Fruit fly (Drosophila melanogaster) whole organism, embryonic: ENCODE results near the gene sud1.

ENCODE experiments used
- Asciz ChIP-seq: fragments of 200-800 bp; sonication (Bioruptor generic); optimal IDR thresholded peaks from 2 replicates; lab custom pipeline; 2017; ENCODE audit warnings: missing biosample characterization, mild to moderate bottlenecking, missing genetic modification characterization, missing genetic modification reagents
- CG10565 ChIP-seq: fragments of 200-800 bp; sonication (Bioruptor generic); optimal IDR thresholded peaks from 3 replicates; lab custom pipeline; 2016; ENCODE audit warnings: missing biosample characterization, mild to moderate bottlenecking, missing genetic modification characterization
- CG10979 ChIP-seq: fragments of 200-800 bp; sonication (Bioruptor generic); optimal IDR thresholded peaks from 2 replicates; lab custom pipeline; 2018; ENCODE audit warnings: missing biosample characterization, mild to moderate bottlenecking, missing genetic modification characterization, moderate library complexity
- CG11696 ChIP-seq: fragments of 200-800 bp; sonication (Bioruptor generic); IDR thresholded peaks from 2 replicates; pipeline ENCODE4 v1.3.6; 2022; ENCODE audit warnings: missing biosample characterization, missing genetic modification characterization
- CG11723 ChIP-seq: fragments of 200-800 bp; sonication (Bioruptor generic); optimal IDR thresholded peaks from 2 replicates; lab custom pipeline; 2017; ENCODE audit warnings: missing biosample characterization, mild to moderate bottlenecking, missing genetic modification characterization
- CG12769 ChIP-seq: fragments of 200-800 bp; sonication (Bioruptor generic); optimal IDR thresholded peaks from 2 replicates; lab custom pipeline; 2019; ENCODE audit warnings: missing biosample characterization, mild to moderate bottlenecking, missing genetic modification characterization, moderate library complexity
- CG13296 ChIP-seq: fragments of 200-800 bp; sonication (Bioruptor generic); optimal IDR thresholded peaks from 3 replicates; lab custom pipeline; 2018; ENCODE audit warnings: missing biosample characterization, mild to moderate bottlenecking, missing genetic modification characterization
- CG2129 ChIP-seq: fragments of 200-800 bp; sonication (Bioruptor generic); IDR thresholded peaks from 2 replicates; pipeline ENCODE4 v1.3.6; 2022; ENCODE audit warnings: missing biosample characterization, missing genetic modification characterization; ENCODE audit not compliant: partially characterized antibody
- CG31224 ChIP-seq: fragments of 200-800 bp; sonication (Bioruptor generic); IDR thresholded peaks from 2 replicates; pipeline ENCODE4 v1.3.6; 2022; ENCODE audit warnings: missing biosample characterization, missing genetic modification characterization
- CG31365 ChIP-seq: fragments of 200-800 bp; sonication (Bioruptor generic); optimal IDR thresholded peaks from 2 replicates; lab custom pipeline; 2018; ENCODE audit warnings: missing biosample characterization, mild to moderate bottlenecking, missing genetic modification characterization
- CG31388 ChIP-seq: fragments of 200-800 bp; sonication (Bioruptor generic); optimal IDR thresholded peaks from 2 replicates; lab custom pipeline; 2016; ENCODE audit warnings: missing biosample characterization, missing genetic modification characterization
- CG4328 ChIP-seq: fragments of 200-800 bp; sonication (Bioruptor generic); optimal IDR thresholded peaks from 3 replicates; lab custom pipeline; 2017; ENCODE audit warnings: missing biosample characterization, missing genetic modification reagents, missing genetic modification characterization
- CG4617 ChIP-seq: fragments of 200-800 bp; sonication (Bioruptor generic); optimal IDR thresholded peaks from 3 replicates; lab custom pipeline; 2016; ENCODE audit warnings: missing biosample characterization, missing genetic modification characterization, borderline replicate concordance
- CG4707 ChIP-seq: fragments of 200-800 bp; sonication (Bioruptor generic); optimal IDR thresholded peaks from 2 replicates; lab custom pipeline; 2018; ENCODE audit warnings: missing biosample characterization, mild to moderate bottlenecking, missing genetic modification characterization, moderate library complexity
- CG6854 ChIP-seq: fragments of 200-800 bp; sonication (Bioruptor generic); optimal IDR thresholded peaks from 3 replicates; lab custom pipeline; 2017; ENCODE audit warnings: missing biosample characterization, mild to moderate bottlenecking, missing genetic modification characterization
- CG7357 ChIP-seq: fragments of 200-800 bp; sonication (Bioruptor generic); IDR thresholded peaks from 3 replicates; pipeline ENCODE4 v1.3.6; 2022; ENCODE audit warnings: missing biosample characterization, missing genetic modification characterization
- CG8089 ChIP-seq: fragments of 200-800 bp; sonication (Bioruptor generic); optimal IDR thresholded peaks from 3 replicates; lab custom pipeline; 2016; ENCODE audit warnings: missing biosample characterization, missing genetic modification characterization
- CG8359 ChIP-seq: fragments of 200-800 bp; sonication (Bioruptor generic); optimal IDR thresholded peaks from 2 replicates; lab custom pipeline; 2017; ENCODE audit warnings: missing biosample characterization, mild to moderate bottlenecking, missing genetic modification characterization, borderline replicate concordance
- CG9727 ChIP-seq: fragments of 200-800 bp; sonication (Bioruptor generic); optimal IDR thresholded peaks from 3 replicates; lab custom pipeline; 2017; ENCODE audit warnings: missing biosample characterization, mild to moderate bottlenecking, missing genetic modification characterization
- CG9817 ChIP-seq: fragments of 200-800 bp; sonication (Bioruptor generic); optimal IDR thresholded peaks from 2 replicates; lab custom pipeline; 2018; ENCODE audit warnings: missing biosample characterization, mild to moderate bottlenecking, missing genetic modification characterization, moderate library complexity
- CkIIα-i1 ChIP-seq: fragments of 200-800 bp; sonication (Bioruptor generic); IDR thresholded peaks from 2 replicates; pipeline ENCODE4 v1.3.6; 2022; ENCODE audit warnings: missing biosample characterization, missing genetic modification characterization
- CrebB ChIP-seq: fragments of 200-800 bp; sonication (Bioruptor generic); optimal IDR thresholded peaks from 3 replicates; lab custom pipeline; 2018; ENCODE audit warnings: missing biosample characterization, mild to moderate bottlenecking, missing genetic modification characterization
- D19A ChIP-seq: fragments of 200-800 bp; optimal IDR thresholded peaks from 3 replicates; lab custom pipeline; 2019; ENCODE audit warnings: missing biosample characterization, mild to moderate bottlenecking, missing genetic modification characterization, moderate library complexity
- Deaf1 ChIP-seq: fragments of 200-800 bp; optimal IDR thresholded peaks from 3 replicates; lab custom pipeline; 2019; ENCODE audit warnings: missing biosample characterization, mild to moderate bottlenecking, missing genetic modification characterization, moderate library complexity
- ERR ChIP-seq: fragments of 200-800 bp; sonication (Bioruptor generic); optimal IDR thresholded peaks from 2 replicates; lab custom pipeline; 2016; ENCODE audit warnings: missing biosample characterization, missing genetic modification characterization
- Hand ChIP-seq: fragments of 200-800 bp; sonication (Bioruptor generic); optimal IDR thresholded peaks from 2 replicates; lab custom pipeline; 2017; ENCODE audit warnings: mild to moderate bottlenecking, missing biosample characterization, missing genetic modification reagents, missing genetic modification characterization
- Hr39 ChIP-seq: fragments of >200 bp; optimal IDR thresholded peaks from 2 replicates; lab custom pipeline; 2017
- Max ChIP-seq: fragments of 200-800 bp; sonication (Bioruptor generic); optimal IDR thresholded peaks from 2 replicates; lab custom pipeline; 2016; ENCODE audit warnings: missing biosample characterization, mild to moderate bottlenecking, missing genetic modification characterization
- Nf-YB ChIP-seq: fragments of 200-800 bp; sonication (Bioruptor generic); optimal IDR thresholded peaks from 3 replicates; lab custom pipeline; 2019; ENCODE audit warnings: missing biosample characterization, mild to moderate bottlenecking, missing genetic modification characterization, moderate library complexity
- NfI ChIP-seq: fragments of 200-800 bp; sonication (Bioruptor generic); optimal IDR thresholded peaks from 3 replicates; lab custom pipeline; 2018; ENCODE audit warnings: missing biosample characterization, mild to moderate bottlenecking, missing genetic modification characterization, moderate library complexity
- Oli ChIP-seq: fragments of 200-800 bp; sonication (Bioruptor generic); optimal IDR thresholded peaks from 2 replicates; lab custom pipeline; 2018; ENCODE audit warnings: missing biosample characterization, mild to moderate bottlenecking, missing genetic modification characterization, moderate library complexity
- Six4 ChIP-seq: fragments of 200-800 bp; sonication (Bioruptor generic); optimal IDR thresholded peaks from 2 replicates; lab custom pipeline; 2016; ENCODE audit warnings: missing biosample characterization, missing genetic modification characterization
- YL-1 ChIP-seq: fragments of 200-800 bp; sonication (Bioruptor generic); optimal IDR thresholded peaks from 3 replicates; lab custom pipeline; 2017; ENCODE audit warnings: missing biosample characterization, mild to moderate bottlenecking, missing genetic modification characterization
- gem ChIP-seq: fragments of 200-800 bp; sonication (Bioruptor generic); optimal IDR thresholded peaks from 2 replicates; lab custom pipeline; 2019; ENCODE audit warnings: missing biosample characterization, mild to moderate bottlenecking, missing genetic modification characterization, moderate library complexity
- grau ChIP-seq: fragments of 200-800 bp; optimal IDR thresholded peaks from 3 replicates; lab custom pipeline; 2019; ENCODE audit warnings: missing biosample characterization, mild to moderate bottlenecking, missing genetic modification characterization, moderate library complexity
- jigr1 ChIP-seq: fragments of 200-800 bp; sonication (Bioruptor generic); IDR thresholded peaks from 3 replicates; pipeline ENCODE4 v1.3.6; 2022; ENCODE audit warnings: missing biosample characterization, missing genetic modification characterization
- jing ChIP-seq: fragments of 200-800 bp; sonication (Bioruptor generic); optimal IDR thresholded peaks from 2 replicates; lab custom pipeline; 2018; ENCODE audit warnings: missing biosample characterization, mild to moderate bottlenecking, missing genetic modification characterization
- klu ChIP-seq: fragments of 200-800 bp; sonication (Bioruptor generic); IDR thresholded peaks from 2 replicates; pipeline ENCODE4 v1.3.6; 2022; ENCODE audit warnings: missing biosample characterization, missing genetic modification characterization
- p53 ChIP-seq: fragments of 200-800 bp; sonication (Bioruptor generic); optimal IDR thresholded peaks from 2 replicates; lab custom pipeline; 2016; ENCODE audit warnings: missing biosample characterization, missing genetic modification characterization
- phol ChIP-seq: fragments of 200-800 bp; sonication (Bioruptor generic); optimal IDR thresholded peaks from 3 replicates; lab custom pipeline; 2018; ENCODE audit warnings: missing biosample characterization, mild to moderate bottlenecking, missing genetic modification characterization, moderate library complexity
- pum ChIP-seq: fragments of 200-800 bp; sonication (Bioruptor generic); optimal IDR thresholded peaks from 2 replicates; lab custom pipeline; 2016; ENCODE audit warnings: missing biosample characterization, missing genetic modification characterization
- pzg ChIP-seq: fragments of 200-800 bp; sonication (Bioruptor generic); optimal IDR thresholded peaks from 3 replicates; lab custom pipeline; 2018; ENCODE audit warnings: missing biosample characterization, mild to moderate bottlenecking, missing genetic modification characterization, moderate library complexity
- ranshi ChIP-seq: fragments of 200-800 bp; sonication (Bioruptor generic); IDR thresholded peaks from 2 replicates; pipeline ENCODE4 v1.3.6; 2022; ENCODE audit warnings: missing biosample characterization, missing genetic modification characterization
- schlank ChIP-seq: fragments of 200-800 bp; sonication (Bioruptor generic); optimal IDR thresholded peaks from 2 replicates; lab custom pipeline; 2018; ENCODE audit warnings: missing biosample characterization, mild to moderate bottlenecking, missing genetic modification characterization
- sob ChIP-seq: fragments of 200-800 bp; sonication (Bioruptor generic); IDR thresholded peaks from 2 replicates; pipeline ENCODE4 v1.3.6; 2022; ENCODE audit warnings: missing biosample characterization, missing genetic modification characterization
- sqz ChIP-seq: fragments of 200-800 bp; sonication (Bioruptor generic); optimal IDR thresholded peaks from 3 replicates; lab custom pipeline; 2018; ENCODE audit warnings: missing biosample characterization, mild to moderate bottlenecking, missing genetic modification characterization
- vvl ChIP-seq: fragments of 200-800 bp; sonication (Bioruptor generic); IDR thresholded peaks from 2 replicates; pipeline ENCODE4 v1.3.6; 2022; ENCODE audit warnings: missing biosample characterization, missing genetic modification characterization
- yki ChIP-seq: fragments of >200 bp; optimal IDR thresholded peaks from 3 replicates; lab custom pipeline; 2018
- zf30C ChIP-seq: fragments of 200-800 bp; sonication (Bioruptor generic); optimal IDR thresholded peaks from 3 replicates; lab custom pipeline; 2018; ENCODE audit warnings: missing biosample characterization, mild to moderate bottlenecking, missing genetic modification characterization

sud1 gene

DNA sequence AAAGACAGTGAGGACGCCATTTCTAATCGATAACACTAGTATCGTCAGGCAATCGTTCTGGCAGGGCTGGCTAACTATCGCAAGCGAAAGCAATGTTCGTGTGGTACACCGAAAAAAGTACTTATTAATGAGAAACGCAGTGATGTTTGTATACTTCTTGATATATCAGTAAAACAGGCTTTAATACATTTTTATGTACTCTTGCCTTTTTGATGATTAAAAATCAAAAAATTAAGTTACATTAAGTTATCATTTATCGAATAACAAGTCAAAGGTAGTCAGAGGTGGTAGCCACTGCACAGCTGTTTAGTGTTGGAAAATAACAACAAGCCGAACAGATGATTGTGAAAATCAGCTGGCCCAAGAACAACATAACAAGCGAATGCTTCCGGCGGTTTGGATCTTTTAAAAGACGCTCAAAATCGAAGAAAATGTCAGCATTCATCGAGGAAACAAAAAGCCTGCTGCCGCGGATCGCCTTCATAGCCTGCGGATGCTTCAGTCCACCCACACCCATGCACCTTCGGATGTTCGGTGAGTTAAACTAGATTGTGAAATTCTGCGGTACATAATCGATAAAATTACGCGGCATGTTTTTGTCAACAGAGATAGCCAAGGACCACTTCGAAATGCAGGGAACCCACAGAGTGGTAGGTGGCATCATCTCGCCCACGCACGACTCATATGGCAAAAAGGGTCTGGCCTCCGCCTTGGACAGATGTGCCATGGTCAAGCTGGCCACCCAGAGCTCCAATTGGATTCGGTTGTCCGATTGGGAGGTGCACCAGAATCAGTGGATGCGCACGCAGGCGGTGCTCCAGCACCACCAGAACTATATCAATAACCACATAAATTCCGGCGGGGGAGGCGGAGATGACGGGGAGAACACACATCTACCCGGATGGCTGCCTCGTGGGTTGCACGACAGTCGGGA lies 27.5 kb upstream of the sud1 start, which contains the start of the genes ssh and Nmnat (continued):
- TF ChIP-seq pzg (GFP tag; lab: Kevin White, UChicago), result peak; percentile 89
- TF ChIP-seq D19A, result no peak
- TF ChIP-seq jigr1 (GFP tag; lab: Robert Waterston, UW), result no peak
- TF ChIP-seq p53 (GFP tag; lab: Kevin White, UChicago), result no peak
- no peak for TF ChIP-seq yki (lab: Kevin White, UChicago)
- TF ChIP-seq sob (GFP tag; lab: Robert Waterston, UW), result peak; percentile 65
- no peak for TF ChIP-seq CG31388
- TF ChIP-seq jing (GFP tag; lab: Kevin White, UChicago), result no peak
- peak; percentile 56 for TF ChIP-seq grau (tag; lab: Kevin White, UChicago)
- no peak for TF ChIP-seq CG10565 (GFP tag; lab: Kevin White, UChicago)
- TF ChIP-seq Hand (GFP tag; lab: Kevin White, UChicago), result no peak
- peak; percentile 65 for TF ChIP-seq CG9727
- peak; percentile 19 for TF ChIP-seq Nf-YB (GFP tag; lab: Kevin White, UChicago)
- TF ChIP-seq Oli (tag; lab: Kevin White, UChicago), result no peak
- no peak for TF ChIP-seq CG31365 (tag; lab: Kevin White, UChicago)
- no peak for TF ChIP-seq klu (GFP tag; lab: Robert Waterston, UW)
- no peak for TF ChIP-seq CkIIα-i1 (GFP tag; lab: Robert Waterston, UW)
- peak; percentile 55 for TF ChIP-seq CG4617 (GFP tag; lab: Kevin White, UChicago)
- no peak for TF ChIP-seq CG11723 (GFP tag; lab: Kevin White, UChicago)
- no peak for TF ChIP-seq Asciz (GFP tag; lab: Kevin White, UChicago)
- peak; percentile 37 for TF ChIP-seq CG9817 (tag; lab: Kevin White, UChicago)
- no peak for TF ChIP-seq CG11696
- no peak for TF ChIP-seq gem (tag; lab: Kevin White, UChicago)
- no peak for TF ChIP-seq CG6854
- TF ChIP-seq phol, result peak; percentile 100
- no peak for TF ChIP-seq CG4707 (GFP tag; lab: Kevin White, UChicago)
- TF ChIP-seq pum, result no peak
- TF ChIP-seq ranshi (GFP tag; lab: Robert Waterston, UW), result no peak
- TF ChIP-seq zf30C, result no peak
- peak; percentile 69 for TF ChIP-seq CG2129 (GFP tag; lab: Robert Waterston, UW)
- TF ChIP-seq ERR, result no peak
- no peak for TF ChIP-seq CG8089 (GFP tag; lab: Kevin White, UChicago)
- no peak for TF ChIP-seq CG12769 (tag; lab: Kevin White, UChicago)
- TF ChIP-seq Hr39 (lab: Kevin White, UChicago), result no peak
- no peak for TF ChIP-seq CG13296 (GFP tag; lab: Kevin White, UChicago)
- TF ChIP-seq CG7357 (GFP tag; lab: Robert Waterston, UW), result no peak
- no peak for TF ChIP-seq CG4328 (GFP tag; lab: Kevin White, UChicago)
- TF ChIP-seq YL-1, result peak; percentile 92
- no peak for TF ChIP-seq CG31224 (GFP tag; lab: Robert Waterston, UW)
- TF ChIP-seq CG10979 (tag; lab: Kevin White, UChicago), result peak; percentile 26
- peak; percentile 29 for TF ChIP-seq NfI (GFP tag; lab: Kevin White, UChicago)
- no peak for TF ChIP-seq Deaf1 (tag; lab: Kevin White, UChicago)
- no peak for TF ChIP-seq CrebB (tag; lab: Kevin White, UChicago)
- TF ChIP-seq schlank, result no peak
- no peak for TF ChIP-seq vvl
- TF ChIP-seq Six4, result no peak
- no peak for TF ChIP-seq sqz (GFP tag; lab: Kevin White, UChicago)
- no peak for TF ChIP-seq CG8359 (GFP tag; lab: Kevin White, UChicago)
- peak; percentile 48 for TF ChIP-seq Max (GFP tag; lab: Kevin White, UChicago)
